Worm (Caenorhabditis elegans) whole organism, L1 larva: Measurements from ENCODE around the gene hlh-3.

Experiments
- C16A3.4 ChIP-seq: fragments of 150-350 bp; optimal IDR thresholded peaks from 2 replicates; lab custom pipeline; 2014; ENCODE audit warnings: missing biosample characterization, missing genetic modification characterization
- C34B4.2 ChIP-seq: sonication (generic microtip); optimal IDR thresholded peaks from 2 replicates; lab custom pipeline; 2017; ENCODE audit warnings: mild to moderate bottlenecking, missing genetic modification characterization, missing compliant biosample characterization
- F16B12.6 ChIP-seq: fragments of 150-350 bp; optimal IDR thresholded peaks from 2 replicates; lab custom pipeline; 2014; ENCODE audit warnings: missing biosample characterization, missing genetic modification characterization
- Y116A8C.19 ChIP-seq: sonication (generic microtip); optimal IDR thresholded peaks from 2 replicates; lab custom pipeline; 2016; ENCODE audit warnings: missing compliant biosample characterization, missing genetic modification characterization, borderline replicate concordance
- aha-1 ChIP-seq: fragments of 150-350 bp; optimal IDR thresholded peaks from 2 replicates; lab custom pipeline; 2014; ENCODE audit warnings: missing biosample characterization, missing genetic modification characterization
- aly-2 ChIP-seq: fragments of 150-350 bp; optimal IDR thresholded peaks from 2 replicates; lab custom pipeline; 2014; ENCODE audit warnings: missing biosample characterization, missing genetic modification characterization
- ceh-8 ChIP-seq: fragments of 200-800 bp; sonication (Bioruptor generic); optimal IDR thresholded peaks from 2 replicates; lab custom pipeline; 2018; ENCODE audit warnings: mild to moderate bottlenecking, missing genetic modification characterization, moderate library complexity, missing compliant biosample characterization
- ceh-82 ChIP-seq, 3 experiments: fragments of 150-350 bp in 1 of 3; sonication (generic microtip) in 2 of 3; optimal IDR thresholded peaks; 2 replicates each; lab custom pipeline; 2014 to 2017; ENCODE audit warnings: missing biosample characterization in 3 of 3, missing genetic modification characterization in 3 of 3
- ceh-88 ChIP-seq: fragments of 200-800 bp; sonication (Bioruptor generic); IDR thresholded peaks from 2 replicates; pipeline ENCODE4 v1.3.6; 2022; ENCODE audit warnings: missing genetic modification characterization, missing compliant biosample characterization
- ceh-90 ChIP-seq: sonication (generic microtip); optimal IDR thresholded peaks from 2 replicates; lab custom pipeline; 2016; ENCODE audit warnings: missing genetic modification characterization, missing compliant biosample characterization
- ces-1 ChIP-seq: fragments of 150-350 bp; optimal IDR thresholded peaks from 2 replicates; lab custom pipeline; 2014; ENCODE audit warnings: missing biosample characterization, missing genetic modification reagents, missing genetic modification characterization
- dpl-1 ChIP-seq, 3 experiments: fragments of 150-350 bp in 2 of 3; sonication (generic microtip) in 1 of 3; optimal IDR thresholded peaks; 2 replicates each; lab custom pipeline; 2014 to 2017; ENCODE audit warnings: missing biosample characterization in 3 of 3, missing genetic modification characterization in 3 of 3, missing genetic modification reagents in 3 of 3
- dsc-1 ChIP-seq: sonication (generic microtip); optimal IDR thresholded peaks from 2 replicates; lab custom pipeline; 2016; ENCODE audit warnings: mild to moderate bottlenecking, missing genetic modification characterization, missing compliant biosample characterization
- efl-1 ChIP-seq, 4 experiments: fragments of 150-350 bp; optimal IDR thresholded peaks in 3 of 4; peaks in 1 of 4; 1 replicate in 1 of 4; 2 replicates in 3 of 4; lab custom pipeline; 2014; ENCODE audit warnings: missing biosample characterization in 2 of 4, missing genetic modification characterization in 2 of 4, missing genetic modification reagents in 2 of 4
- efl-3 ChIP-seq: fragments of 200-800 bp; sonication (Bioruptor generic); optimal IDR thresholded peaks from 2 replicates; lab custom pipeline; 2018; ENCODE audit warnings: mild to moderate bottlenecking, missing genetic modification characterization, missing compliant biosample characterization
- egl-13 ChIP-seq: sonication (generic microtip); optimal IDR thresholded peaks from 2 replicates; lab custom pipeline; 2016; ENCODE audit warnings: missing genotype, missing genetic modification reagents, missing genetic modification characterization, missing compliant biosample characterization
- egl-27 ChIP-seq, 2 experiments: fragments of 150-350 bp in 1 of 2; sonication (generic microtip); optimal IDR thresholded peaks; 3 replicates each; lab custom pipeline; 2017 to 2018; ENCODE audit warnings: missing biosample characterization in 2 of 2, missing genetic modification characterization in 2 of 2, missing genetic modification reagents in 2 of 2
- elt-2 ChIP-seq: sonication (generic microtip); optimal IDR thresholded peaks from 2 replicates; lab custom pipeline; 2016; ENCODE audit warnings: missing genetic modification characterization, mild to moderate bottlenecking, inconsistent platforms, missing compliant biosample characterization, missing genetic modification reagents
- fkh-10 ChIP-seq: sonication (generic microtip); optimal IDR thresholded peaks from 2 replicates; lab custom pipeline; 2017; ENCODE audit warnings: missing biosample characterization, missing genetic modification reagents, missing genetic modification characterization
- fos-1 ChIP-seq: fragments of 150-350 bp; optimal IDR thresholded peaks from 2 replicates; lab custom pipeline; 2014; ENCODE audit warnings: missing biosample characterization, missing genetic modification characterization
- hlh-17 ChIP-seq: fragments of 200-800 bp; sonication (Bioruptor generic); optimal IDR thresholded peaks from 2 replicates; lab custom pipeline; 2018; ENCODE audit warnings: missing genetic modification characterization, mild to moderate bottlenecking, missing compliant biosample characterization, moderate library complexity, borderline replicate concordance
- hlh-4 ChIP-seq: sonication (generic microtip); optimal IDR thresholded peaks from 2 replicates; lab custom pipeline; 2016; ENCODE audit warnings: mild to moderate bottlenecking, missing genetic modification characterization, missing compliant biosample characterization
- isw-1 ChIP-seq: fragments of 200-800 bp; sonication (Bioruptor generic); IDR thresholded peaks from 2 replicates; pipeline ENCODE4 v1.3.6; 2022; ENCODE audit warnings: missing genetic modification characterization, missing compliant biosample characterization
- jun-1 ChIP-seq: fragments of 150-350 bp; optimal IDR thresholded peaks from 2 replicates; lab custom pipeline; 2014; ENCODE audit warnings: missing biosample characterization, missing genetic modification reagents, missing genetic modification characterization
- lin-13 ChIP-seq: fragments of 150-350 bp; optimal IDR thresholded peaks from 2 replicates; lab custom pipeline; 2014; ENCODE audit warnings: missing biosample characterization, missing genetic modification reagents, missing genetic modification characterization
- lin-14 ChIP-seq: fragments of 200-800 bp; sonication (Bioruptor generic); optimal IDR thresholded peaks from 2 replicates; lab custom pipeline; 2018; ENCODE audit warnings: mild to moderate bottlenecking, missing genetic modification characterization, moderate library complexity, missing compliant biosample characterization
- lir-3 ChIP-seq: sonication (generic microtip); optimal IDR thresholded peaks from 2 replicates; lab custom pipeline; 2016; ENCODE audit warnings: mild to moderate bottlenecking, missing genetic modification characterization, moderate library complexity, missing compliant biosample characterization; ENCODE audit not compliant: poor library complexity
- lsy-2 ChIP-seq, 2 experiments: fragments of 150-350 bp; optimal IDR thresholded peaks; 2 replicates each; lab custom pipeline; 2014; ENCODE audit warnings: missing biosample characterization in 2 of 2, missing genetic modification characterization in 2 of 2
- mdl-1 ChIP-seq, 2 experiments: fragments of 150-350 bp; optimal IDR thresholded peaks; 2 replicates each; lab custom pipeline; 2014 to 2017; ENCODE audit warnings: missing biosample characterization in 2 of 2, missing genetic modification characterization in 2 of 2, inconsistent platforms in 1 of 2
- mep-1 ChIP-seq: fragments of 150-350 bp; optimal IDR thresholded peaks from 2 replicates; lab custom pipeline; 2014; ENCODE audit warnings: missing biosample characterization, missing genetic modification characterization
- nhr-19 ChIP-seq: fragments of 200-800 bp; sonication (Bioruptor generic); conservative IDR thresholded peaks from 2 replicates; pipeline ENCODE4 v1.3.6; 2022; ENCODE audit warnings: missing genetic modification characterization, missing compliant biosample characterization
- nhr-20 ChIP-seq: sonication (generic microtip); optimal IDR thresholded peaks from 2 replicates; lab custom pipeline; 2016; ENCODE audit warnings: mild to moderate bottlenecking, missing genetic modification characterization, missing compliant biosample characterization
- nhr-237 ChIP-seq: fragments of 150-350 bp; optimal IDR thresholded peaks from 2 replicates; lab custom pipeline; 2014; ENCODE audit warnings: missing biosample characterization, missing genetic modification characterization
- nhr-47 ChIP-seq: sonication (generic microtip); optimal IDR thresholded peaks from 2 replicates; lab custom pipeline; 2016; ENCODE audit warnings: mild to moderate bottlenecking, missing genetic modification characterization, moderate library complexity, missing compliant biosample characterization
- nhr-71 ChIP-seq: sonication (generic microtip); optimal IDR thresholded peaks from 2 replicates; lab custom pipeline; 2016; ENCODE audit warnings: mild to moderate bottlenecking, missing genetic modification characterization, moderate library complexity, missing compliant biosample characterization
- nhr-85 ChIP-seq: sonication (generic microtip); peaks from one replicate; lab custom pipeline; 2016; ENCODE audit warnings: missing genetic modification characterization, inconsistent platforms, missing compliant biosample characterization
- nhr-90 ChIP-seq: sonication (generic microtip); optimal IDR thresholded peaks from 2 replicates; lab custom pipeline; 2016; ENCODE audit warnings: mild to moderate bottlenecking, missing genetic modification characterization, missing compliant biosample characterization; ENCODE audit not compliant: poor library complexity
- pax-3 ChIP-seq: fragments of 200-800 bp; sonication (Bioruptor generic); optimal IDR thresholded peaks from 2 replicates; lab custom pipeline; 2018; ENCODE audit warnings: mild to moderate bottlenecking, missing genetic modification characterization, moderate library complexity, missing compliant biosample characterization
- rnt-1 ChIP-seq: sonication (generic microtip); optimal IDR thresholded peaks from 2 replicates; lab custom pipeline; 2016; ENCODE audit warnings: mild to moderate bottlenecking, missing genetic modification characterization, moderate library complexity, missing compliant biosample characterization
- skn-1 ChIP-seq: fragments of 150-350 bp; optimal IDR thresholded peaks from 2 replicates; lab custom pipeline; 2014; ENCODE audit warnings: missing biosample characterization, missing genetic modification characterization
- snpc-4 ChIP-seq: fragments of 150-350 bp; optimal IDR thresholded peaks from 2 replicates; lab custom pipeline; 2014; ENCODE audit warnings: missing biosample characterization, missing genetic modification characterization
- snu-23 ChIP-seq: sonication (generic microtip); optimal IDR thresholded peaks from 2 replicates; lab custom pipeline; 2016; ENCODE audit warnings: missing genetic modification characterization, missing compliant biosample characterization
- sptf-1 ChIP-seq: fragments of 150-350 bp; optimal IDR thresholded peaks from 2 replicates; lab custom pipeline; 2014; ENCODE audit warnings: missing biosample characterization, missing genetic modification characterization
- swsn-7 ChIP-seq: sonication (generic microtip); optimal IDR thresholded peaks from 2 replicates; lab custom pipeline; 2016; ENCODE audit warnings: missing genetic modification characterization, missing compliant biosample characterization
- tbx-2 ChIP-seq: sonication (generic microtip); optimal IDR thresholded peaks from 2 replicates; lab custom pipeline; 2016; ENCODE audit warnings: missing genetic modification characterization, missing compliant biosample characterization
- tlp-1 ChIP-seq: fragments of 150-350 bp; optimal IDR thresholded peaks from 2 replicates; lab custom pipeline; 2014; ENCODE audit warnings: missing biosample characterization, missing genetic modification characterization
- unc-86 ChIP-seq: sonication (generic microtip); optimal IDR thresholded peaks from 2 replicates; lab custom pipeline; 2016; ENCODE audit warnings: missing genetic modification characterization, missing compliant biosample characterization
- unc-98 ChIP-seq: fragments of 200-800 bp; sonication (Bioruptor generic); IDR thresholded peaks from 2 replicates; pipeline ENCODE4 v1.3.6; 2022; ENCODE audit warnings: missing genetic modification characterization, missing compliant biosample characterization
- xbp-1 ChIP-seq: sonication (generic microtip); optimal IDR thresholded peaks from 2 replicates; lab custom pipeline; 2016; ENCODE audit warnings: missing genetic modification characterization, missing compliant biosample characterization
- zip-4 ChIP-seq: fragments of 200-800 bp; sonication (Bioruptor generic); optimal IDR thresholded peaks from 2 replicates; lab custom pipeline; 2018; ENCODE audit warnings: mild to moderate bottlenecking, missing genetic modification characterization, moderate library complexity, missing compliant biosample characterization
- ztf-11 ChIP-seq, 2 experiments: sonication (generic microtip); optimal IDR thresholded peaks; 2 replicates each; lab custom pipeline; 2016 to 2017; ENCODE audit warnings: missing genetic modification characterization in 2 of 2, missing biosample characterization in 1 of 2, missing compliant biosample characterization in 1 of 2

The hlh-3 gene

DNA sequence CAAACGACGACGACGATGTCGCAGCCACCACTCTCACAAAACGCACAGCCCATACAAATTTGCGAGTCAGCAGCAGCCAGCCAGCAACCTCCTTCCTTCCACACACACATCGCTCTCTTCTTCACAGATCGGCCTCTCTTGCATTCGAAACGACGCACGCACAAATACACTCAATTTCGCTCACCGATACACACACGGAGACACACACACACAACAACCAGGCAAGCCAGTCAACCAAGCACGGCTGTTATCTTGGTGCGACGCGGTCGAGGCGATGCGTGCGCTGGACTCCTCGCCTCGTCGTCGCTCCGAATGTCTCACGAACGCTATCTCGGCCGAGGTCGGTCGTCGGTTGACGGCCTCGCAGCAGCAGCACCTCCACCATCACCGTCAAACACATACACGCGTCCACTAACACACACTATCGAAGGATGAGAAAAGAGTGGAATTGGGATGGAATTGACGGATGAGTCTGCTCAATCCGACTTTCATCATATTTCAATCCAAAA, 26.0 kb upstream of the hlh-3 start (continued):
- peak; percentile 57 for TF ChIP-seq lir-3 (tag; lab: Kevin White, UChicago)
- TF ChIP-seq tbx-2: peak; percentile 86
- peak; percentile 95 for TF ChIP-seq mep-1 (tag; lab: Kevin White, UChicago)
- TF ChIP-seq ces-1 (GFP tag; lab: Kevin White, UChicago): no peak
- peak; percentile 71 to 74 for TF ChIP-seq efl-1 (optimal IDR thresholded peaks at IDR 0.05; lab: Kevin White, UChicago)
- peak; percentile 42 to 96 for TF ChIP-seq efl-1 (GFP tag; optimal IDR thresholded peaks at IDR 0.05 in 1 of 2; lab: Kevin White, UChicago)
- TF ChIP-seq hlh-4 (tag; lab: Kevin White, UChicago): no peak
- TF ChIP-seq nhr-47 (tag; lab: Kevin White, UChicago): peak; percentile 82
- peak; percentile 88 for TF ChIP-seq fos-1 (tag; lab: Kevin White, UChicago)
- peak; percentile 97 for TF ChIP-seq lin-14 (GFP tag; lab: Kevin White, UChicago)
- TF ChIP-seq nhr-90 (tag; lab: Kevin White, UChicago): peak; percentile 78
- peak; percentile 93 for TF ChIP-seq nhr-71 (tag; lab: Kevin White, UChicago)
- TF ChIP-seq unc-86 (tag; lab: Kevin White, UChicago): peak; percentile 59
- TF ChIP-seq egl-13 (tag; lab: Kevin White, UChicago): peak; percentile 62
- peak; percentile 94 for TF ChIP-seq jun-1 (tag; lab: Kevin White, UChicago)
- TF ChIP-seq isw-1: peak; percentile 54
- TF ChIP-seq F16B12.6: peak; percentile 62
- TF ChIP-seq ceh-88: no peak
- TF ChIP-seq snpc-4 (tag; lab: Kevin White, UChicago): peak; percentile 58
- TF ChIP-seq ceh-82 (tag; optimal IDR thresholded peaks at IDR 0.05; lab: Kevin White, UChicago): peak; percentile 70 to 97 (median 76)
- no peak for TF ChIP-seq efl-3
- TF ChIP-seq lin-13: peak; percentile 92
- peak; percentile 73 for TF ChIP-seq rnt-1 (tag; lab: Kevin White, UChicago)
- TF ChIP-seq nhr-237 (tag; lab: Kevin White, UChicago): peak; percentile 64
- TF ChIP-seq swsn-7 (tag; lab: Kevin White, UChicago): peak; percentile 91
- no peak for TF ChIP-seq hlh-17 (GFP tag; lab: Kevin White, UChicago)
- TF ChIP-seq ztf-11 (tag; optimal IDR thresholded peaks at IDR 0.05; lab: Kevin White, UChicago): peak in 1 of 2 experiments; percentile 83
- peak; percentile 14 for TF ChIP-seq aha-1 (tag; lab: Kevin White, UChicago)
- TF ChIP-seq nhr-20 (tag; lab: Kevin White, UChicago): peak; percentile 90
- peak; percentile 52 for TF ChIP-seq aly-2 (tag; lab: Kevin White, UChicago)
- TF ChIP-seq zip-4: peak; percentile 24
- no peak for TF ChIP-seq sptf-1 (tag; lab: Kevin White, UChicago)
- peak; percentile 53 for TF ChIP-seq elt-2 (tag; lab: Kevin White, UChicago)
- TF ChIP-seq C34B4.2 (tag; lab: Kevin White, UChicago): no peak
- TF ChIP-seq dsc-1 (tag; lab: Kevin White, UChicago): peak; percentile 59
- TF ChIP-seq tlp-1 (tag; lab: Kevin White, UChicago): no peak
- TF ChIP-seq egl-27 (tag; optimal IDR thresholded peaks at IDR 0.05; lab: Kevin White, UChicago): peak; percentile 70 to 81
- peak; percentile 77 to 93 for TF ChIP-seq lsy-2 (tag; optimal IDR thresholded peaks at IDR 0.05; lab: Kevin White, UChicago)
- TF ChIP-seq unc-98 (GFP tag; lab: Robert Waterston, UW): no peak
- peak; percentile 53 to 64 (median 55) for TF ChIP-seq dpl-1 (GFP tag; optimal IDR thresholded peaks at IDR 0.05; lab: Kevin White, UChicago)
- no peak for TF ChIP-seq Y116A8C.19 (tag; lab: Kevin White, UChicago)
- no peak for TF ChIP-seq ceh-90 (tag; lab: Kevin White, UChicago)
- peak; percentile 77 for TF ChIP-seq nhr-19 (GFP tag; lab: Robert Waterston, UW)
- peak; percentile 23 for TF ChIP-seq pax-3 (tag; lab: Kevin White, UChicago)
- peak; percentile 95 for TF ChIP-seq snu-23 (GFP tag; lab: Kevin White, UChicago)
- no peak for TF ChIP-seq ceh-8 (GFP tag; lab: Kevin White, UChicago)
- peak in 1 of 2 experiments; percentile 93 for TF ChIP-seq mdl-1 (tag; optimal IDR thresholded peaks at IDR 0.05; lab: Kevin White, UChicago)
- peak; percentile 85 for TF ChIP-seq nhr-85
- TF ChIP-seq xbp-1 (tag; lab: Kevin White, UChicago): peak; percentile 78
- peak; percentile 75 for TF ChIP-seq skn-1 (tag; lab: Kevin White, UChicago)
- peak; percentile 94 for TF ChIP-seq C16A3.4 (tag; lab: Kevin White, UChicago)
- TF ChIP-seq fkh-10 (GFP tag; lab: Kevin White, UChicago): peak; percentile 84
